Fruit fly (Drosophila melanogaster): ENCODE data around the gene AnxB9.

DNA sequence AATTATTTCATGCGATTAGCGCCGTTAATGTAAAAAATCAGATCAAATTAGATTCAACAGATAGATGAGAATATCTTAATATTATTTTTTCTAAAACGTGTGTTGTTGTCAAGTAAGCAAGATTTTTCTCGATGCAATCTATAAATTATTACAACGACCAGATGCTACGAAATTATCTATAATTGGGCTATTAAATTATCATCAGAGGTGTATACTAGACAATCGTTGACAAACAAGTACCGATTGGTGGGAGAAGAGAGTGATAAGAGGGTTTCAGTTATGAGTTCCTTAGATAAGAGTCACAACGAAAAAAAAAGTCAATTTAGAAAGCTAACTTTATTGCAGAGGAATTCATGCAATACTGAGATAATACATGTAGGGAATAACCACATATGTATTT, 2.5 kb downstream of the AnxB9 start:
- TF ChIP-seq Myc (optimal IDR thresholded peaks at IDR 0.05) (no peak), insv (optimal IDR thresholded peaks at IDR 0.05) (no peak), h (optimal IDR thresholded peaks at IDR 0.05) (no peak), Sin3A (optimal IDR thresholded peaks at IDR 0.05) (no peak), psq (optimal IDR thresholded peaks at IDR 0.05) (no peak)

Data from Kc167 (cell line).